Worm (Caenorhabditis elegans): ENCODE measurements around the gene Y54F10BM.3.

- TF ChIP-seq tab-1 (GFP tag; IDR thresholded peaks at IDR 0.05) (no peak), cog-1 (tag; optimal IDR thresholded peaks at IDR 0.05) (no peak), klf-2 (GFP tag; conservative IDR thresholded peaks at IDR 0.05) (no peak), ref-1 (GFP tag; conservative IDR thresholded peaks at IDR 0.05) (no peak)
Measured at ce11 chrIII:2331033-2331625, 49.3 kb downstream of the Y54F10BM.3 start, which contains the start of the genes Y54F10BM.13 and ppm-1.D.
